Fruit fly (Drosophila melanogaster) whole organism, embryonic: ENCODE data around the gene Lsd-1.

Experiments used
- Aef1 ChIP-seq: fragments of 200-800 bp; sonication (Bioruptor generic); IDR thresholded peaks from 3 replicates; pipeline ENCODE4 v1.3.6; 2022; ENCODE audit warnings: missing biosample characterization, missing genetic modification characterization
- B-H1 ChIP-seq: fragments of 200-800 bp; sonication (Bioruptor generic); IDR thresholded peaks from 3 replicates; pipeline ENCODE4 v1.3.6; 2022; ENCODE audit warnings: missing biosample characterization, missing genetic modification characterization
- BEAF-32 ChIP-seq: fragments of 200-800 bp; sonication (Bioruptor generic); optimal IDR thresholded peaks from 3 replicates; lab custom pipeline; 2017; ENCODE audit warnings: missing biosample characterization, missing genetic modification characterization, mild to moderate bottlenecking, moderate library complexity, missing genetic modification reagents
- CG10274 ChIP-seq: fragments of 200-800 bp; sonication (Bioruptor generic); optimal IDR thresholded peaks from 3 replicates; lab custom pipeline; 2017; ENCODE audit warnings: missing biosample characterization, mild to moderate bottlenecking, missing genetic modification characterization
- CG11093 ChIP-seq: fragments of 200-800 bp; sonication (Bioruptor generic); IDR thresholded peaks from 3 replicates; pipeline ENCODE4 v1.3.6; 2022; ENCODE audit warnings: missing biosample characterization, missing genetic modification characterization
- CG12219 ChIP-seq: fragments of 200-800 bp; sonication (Bioruptor generic); optimal IDR thresholded peaks from 3 replicates; lab custom pipeline; 2018; ENCODE audit warnings: missing biosample characterization, mild to moderate bottlenecking, missing genetic modification characterization
- CG14014 ChIP-seq: fragments of 200-800 bp; sonication (Bioruptor generic); IDR thresholded peaks from 2 replicates; pipeline ENCODE4 v1.3.6; 2022; ENCODE audit warnings: missing biosample characterization, missing genetic modification characterization
- CG14965 ChIP-seq: fragments of 200-800 bp; sonication (Bioruptor generic); optimal IDR thresholded peaks from 2 replicates; lab custom pipeline; 2016; ENCODE audit warnings: missing biosample characterization, missing genetic modification characterization, borderline replicate concordance
- CG15514 ChIP-seq: fragments of 200-800 bp; sonication (Bioruptor generic); optimal IDR thresholded peaks from 3 replicates; lab custom pipeline; 2017; ENCODE audit warnings: missing biosample characterization, missing genetic modification characterization, mild to moderate bottlenecking, moderate library complexity, missing genetic modification reagents
- CG18599 ChIP-seq: fragments of 200-800 bp; sonication (Bioruptor generic); optimal IDR thresholded peaks from 3 replicates; lab custom pipeline; 2017; ENCODE audit warnings: missing biosample characterization, missing genetic modification characterization, mild to moderate bottlenecking, moderate library complexity, missing genetic modification reagents
- CG2875 ChIP-seq: fragments of 200-800 bp; sonication (Bioruptor generic); optimal IDR thresholded peaks from 2 replicates; lab custom pipeline; 2017; ENCODE audit warnings: missing biosample characterization, mild to moderate bottlenecking, missing genetic modification characterization, missing genetic modification reagents
- CG31388 ChIP-seq: fragments of 200-800 bp; sonication (Bioruptor generic); optimal IDR thresholded peaks from 2 replicates; lab custom pipeline; 2016; ENCODE audit warnings: missing biosample characterization, missing genetic modification characterization
- CG33213 ChIP-seq: fragments of 200-800 bp; sonication (Bioruptor generic); optimal IDR thresholded peaks from 3 replicates; lab custom pipeline; 2016; ENCODE audit warnings: missing biosample characterization, missing genetic modification characterization
- CG34224 ChIP-seq: fragments of 200-800 bp; sonication (Bioruptor generic); IDR thresholded peaks from 3 replicates; pipeline ENCODE4 v1.3.6; 2022; ENCODE audit warnings: missing biosample characterization, missing genetic modification characterization; ENCODE audit not compliant: partially characterized antibody
- CG4820 ChIP-seq: fragments of 200-800 bp; sonication (Bioruptor generic); optimal IDR thresholded peaks from 3 replicates; lab custom pipeline; 2016; ENCODE audit warnings: missing biosample characterization, missing genetic modification characterization
- CG4854 ChIP-seq: fragments of 200-800 bp; sonication (Bioruptor generic); optimal IDR thresholded peaks from 2 replicates; lab custom pipeline; 2016; ENCODE audit warnings: missing biosample characterization, missing genetic modification characterization, inconsistent platforms
- CG5953 ChIP-seq: fragments of 200-800 bp; sonication (Bioruptor generic); IDR thresholded peaks from 2 replicates; pipeline ENCODE4 v1.3.6; 2022; ENCODE audit warnings: missing biosample characterization, missing genetic modification characterization
- CG6272 ChIP-seq: fragments of 200-800 bp; sonication (Bioruptor generic); IDR thresholded peaks from 2 replicates; pipeline ENCODE4 v1.3.6; 2022; ENCODE audit warnings: missing biosample characterization, missing genetic modification characterization
- CG6765 ChIP-seq: fragments of 200-800 bp; sonication (Bioruptor generic); optimal IDR thresholded peaks from 3 replicates; lab custom pipeline; 2017; ENCODE audit warnings: missing biosample characterization, mild to moderate bottlenecking, missing genetic modification characterization
- CG6813 ChIP-seq: fragments of 200-800 bp; sonication (Bioruptor generic); optimal IDR thresholded peaks from 2 replicates; lab custom pipeline; 2017; ENCODE audit warnings: missing biosample characterization, missing genetic modification characterization, mild to moderate bottlenecking, moderate library complexity, missing genetic modification reagents
- CG7372 ChIP-seq: fragments of 200-800 bp; sonication (Bioruptor generic); IDR thresholded peaks from 2 replicates; pipeline ENCODE4 v1.3.6; 2022; ENCODE audit warnings: missing biosample characterization, missing genetic modification characterization
- CG7963 ChIP-seq: fragments of 200-800 bp; sonication (Bioruptor generic); IDR thresholded peaks from 3 replicates; pipeline ENCODE4 v1.3.6; 2022; ENCODE audit warnings: missing biosample characterization, missing genetic modification characterization; ENCODE audit not compliant: partially characterized antibody
- CG8290 ChIP-seq, 3 experiments: fragments of 200-800 bp; sonication (Bioruptor generic); optimal IDR thresholded peaks; 2 replicates each; lab custom pipeline; 2016 to 2019; ENCODE audit warnings: missing biosample characterization in 3 of 3, missing genetic modification characterization in 3 of 3, mild to moderate bottlenecking in 2 of 3, moderate library complexity in 1 of 3
- CG8359 ChIP-seq: fragments of 200-800 bp; sonication (Bioruptor generic); optimal IDR thresholded peaks from 2 replicates; lab custom pipeline; 2017; ENCODE audit warnings: missing biosample characterization, mild to moderate bottlenecking, missing genetic modification characterization, borderline replicate concordance
- Dp ChIP-seq: fragments of 200-800 bp; sonication (Bioruptor generic); optimal IDR thresholded peaks from 2 replicates; lab custom pipeline; 2018; ENCODE audit warnings: missing biosample characterization, mild to moderate bottlenecking, missing genetic modification characterization, moderate library complexity
- Fer1 ChIP-seq: fragments of 200-800 bp; sonication (Bioruptor generic); optimal IDR thresholded peaks from 2 replicates; lab custom pipeline; 2017; ENCODE audit warnings: missing biosample characterization, mild to moderate bottlenecking, missing genetic modification characterization
- MESR4 ChIP-seq: fragments of 200-800 bp; sonication (Bioruptor generic); optimal IDR thresholded peaks from 2 replicates; lab custom pipeline; 2018; ENCODE audit warnings: missing biosample characterization, mild to moderate bottlenecking, missing genetic modification characterization, moderate library complexity
- Max ChIP-seq: fragments of 200-800 bp; sonication (Bioruptor generic); optimal IDR thresholded peaks from 2 replicates; lab custom pipeline; 2016; ENCODE audit warnings: missing biosample characterization, mild to moderate bottlenecking, missing genetic modification characterization
- Meics ChIP-seq: fragments of 200-800 bp; sonication (Bioruptor generic); optimal IDR thresholded peaks from 2 replicates; lab custom pipeline; 2017; ENCODE audit warnings: missing biosample characterization, mild to moderate bottlenecking, missing genetic modification characterization
- NC2α ChIP-seq: fragments of 200-800 bp; sonication (Bioruptor generic); optimal IDR thresholded peaks from 2 replicates; lab custom pipeline; 2016; ENCODE audit warnings: missing biosample characterization, missing genetic modification characterization
- Oaz ChIP-seq: fragments of 200-800 bp; sonication (Bioruptor generic); IDR thresholded peaks from 2 replicates; pipeline ENCODE4 v1.3.6; 2022; ENCODE audit warnings: missing biosample characterization, missing genetic modification characterization
- Poxn ChIP-seq: fragments of 200-800 bp; sonication (Bioruptor generic); IDR thresholded peaks from 2 replicates; pipeline ENCODE4 v1.3.6; 2022; ENCODE audit warnings: missing biosample characterization, missing genetic modification characterization
- Ravus ChIP-seq: fragments of 200-800 bp; sonication (Bioruptor generic); IDR thresholded peaks from 2 replicates; pipeline ENCODE4 v1.3.6; 2022; ENCODE audit warnings: missing biosample characterization, missing genetic modification characterization
- Sry-β ChIP-seq: fragments of 200-800 bp; sonication (Bioruptor generic); optimal IDR thresholded peaks from 2 replicates; lab custom pipeline; 2018; ENCODE audit warnings: missing biosample characterization, mild to moderate bottlenecking, missing genetic modification characterization, moderate library complexity
- crol ChIP-seq: fragments of 200-800 bp; sonication (Bioruptor generic); IDR thresholded peaks from 2 replicates; pipeline ENCODE4 v1.3.6; 2022; ENCODE audit warnings: missing biosample characterization, missing genetic modification characterization
- da ChIP-seq: fragments of 200-800 bp; sonication (Bioruptor generic); optimal IDR thresholded peaks from 2 replicates; lab custom pipeline; 2016; ENCODE audit warnings: missing biosample characterization, missing genetic modification characterization
- fd96Cb ChIP-seq: fragments of 200-800 bp; sonication (Bioruptor generic); optimal IDR thresholded peaks from 2 replicates; lab custom pipeline; 2018; ENCODE audit warnings: missing biosample characterization, mild to moderate bottlenecking, missing genetic modification characterization, moderate library complexity
- gro ChIP-seq: fragments of 200-800 bp; sonication (Bioruptor generic); optimal IDR thresholded peaks from 2 replicates; lab custom pipeline; 2016; ENCODE audit warnings: missing biosample characterization, missing genetic modification characterization
- hkb ChIP-seq, 2 experiments: fragments of 200-800 bp in 1 of 2; fragments of >200 bp in 1 of 2; sonication (Bioruptor generic) in 1 of 2; IDR thresholded peaks in 1 of 2; optimal IDR thresholded peaks in 1 of 2; 2 replicates each; pipeline versions ENCODE4 v1.3.6 to Lab custom; 2017 to 2022; ENCODE audit warnings: missing biosample characterization in 1 of 2, missing genetic modification characterization in 1 of 2
- jigr1 ChIP-seq: fragments of 200-800 bp; sonication (Bioruptor generic); IDR thresholded peaks from 3 replicates; pipeline ENCODE4 v1.3.6; 2022; ENCODE audit warnings: missing biosample characterization, missing genetic modification characterization
- kay ChIP-seq: fragments of 200-800 bp; sonication (Bioruptor generic); optimal IDR thresholded peaks from 2 replicates; lab custom pipeline; 2016; ENCODE audit warnings: missing biosample characterization, missing genetic modification characterization
- luna ChIP-seq: fragments of 200-800 bp; sonication (Bioruptor generic); optimal IDR thresholded peaks from 2 replicates; lab custom pipeline; 2016; ENCODE audit warnings: missing biosample characterization, missing genetic modification characterization
- nau ChIP-seq: fragments of 200-800 bp; sonication (Bioruptor generic); optimal IDR thresholded peaks from 3 replicates; lab custom pipeline; 2017; ENCODE audit warnings: missing biosample characterization, mild to moderate bottlenecking, missing genetic modification characterization, missing genetic modification reagents
- psq ChIP-seq: fragments of 200-800 bp; sonication (Bioruptor generic); optimal IDR thresholded peaks from 2 replicates; lab custom pipeline; 2017; ENCODE audit warnings: missing biosample characterization, missing genetic modification characterization
- sc ChIP-seq, 3 experiments: fragments of >200 bp in 2 of 3; fragments of 200-800 bp in 1 of 3; sonication (Bioruptor generic) in 1 of 3; optimal IDR thresholded peaks; 2 replicates in 2 of 3; 3 replicates in 1 of 3; lab custom pipeline; 2017; ENCODE audit warnings: mild to moderate bottlenecking in 1 of 3, missing biosample characterization in 1 of 3, missing genetic modification characterization in 1 of 3, missing genetic modification reagents in 1 of 3
- shn ChIP-seq: fragments of 200-800 bp; sonication (Bioruptor generic); optimal IDR thresholded peaks from 3 replicates; lab custom pipeline; 2016; ENCODE audit warnings: missing biosample characterization, missing genetic modification characterization
- so ChIP-seq: fragments of 200-800 bp; sonication (Bioruptor generic); IDR thresholded peaks from 3 replicates; pipeline ENCODE4 v1.3.6; 2022; ENCODE audit warnings: missing biosample characterization, missing genetic modification characterization
- sr ChIP-seq: fragments of 200-800 bp; sonication (Bioruptor generic); IDR thresholded peaks from 3 replicates; pipeline ENCODE4 v1.3.6; 2022; ENCODE audit warnings: missing biosample characterization, missing genetic modification characterization

Lsd-1 gene

dm6 chr3R:23781466-23781935, 17.8 kb downstream of the Lsd-1 start, which contains the start of the genes Nup98-96 and mbc (continued):
- TF ChIP-seq psq (GFP tag; lab: Kevin White, UChicago), result peak; percentile 50
- TF ChIP-seq CG7372 (GFP tag; lab: Robert Waterston, UW), result peak; percentile 82
- peak; percentile 39 for TF ChIP-seq MESR4 (GFP tag; lab: Kevin White, UChicago)
- peak; percentile 59 for TF ChIP-seq Fer1 (GFP tag; lab: Kevin White, UChicago)
- peak; percentile 77 for TF ChIP-seq da (GFP tag; lab: Kevin White, UChicago)
- TF ChIP-seq B-H1 (GFP tag; lab: Robert Waterston, UW), result peak; percentile 63
- TF ChIP-seq CG15514 (GFP tag; lab: Kevin White, UChicago), result peak; percentile 84
- TF ChIP-seq so, result no peak
- peak; percentile 2 for TF ChIP-seq CG10274 (GFP tag; lab: Kevin White, UChicago)
- TF ChIP-seq gro, result peak; percentile 81
- TF ChIP-seq jigr1 (GFP tag; lab: Robert Waterston, UW), result peak; percentile 62; the same call in 1 of the 3 replicates
- TF ChIP-seq luna (GFP tag; lab: Kevin White, UChicago), result peak; percentile 83
- peak; percentile 88 for TF ChIP-seq Max (GFP tag; lab: Kevin White, UChicago)
- peak; percentile 90 for TF ChIP-seq Aef1 (GFP tag; lab: Robert Waterston, UW)
- peak; percentile 4 for TF ChIP-seq CG8359 (GFP tag; lab: Kevin White, UChicago)
- TF ChIP-seq crol (GFP tag; lab: Robert Waterston, UW), result no peak
- TF ChIP-seq nau (GFP tag; lab: Kevin White, UChicago), result no peak
- peak; percentile 99 for TF ChIP-seq hkb (optimal IDR thresholded peaks at IDR 0.05; lab: Kevin White, UChicago)
- TF ChIP-seq hkb (GFP tag; IDR thresholded peaks at IDR 0.05; lab: Robert Waterston, UW), result peak; percentile 61; the same call in 1 of the 2 replicates
- peak; percentile 83 for TF ChIP-seq NC2α (GFP tag; lab: Kevin White, UChicago)
- peak; percentile 67; the same call in 1 of the 2 replicates for TF ChIP-seq Oaz (GFP tag; lab: Robert Waterston, UW)
- TF ChIP-seq CG34224, result no peak
- peak; percentile 89 for TF ChIP-seq CG6272 (GFP tag; lab: Robert Waterston, UW)
- TF ChIP-seq CG7963 (GFP tag; lab: Robert Waterston, UW), result no peak
- TF ChIP-seq CG14965 (GFP tag; lab: Kevin White, UChicago), result peak; percentile 47
- TF ChIP-seq CG5953 (GFP tag; lab: Robert Waterston, UW), result no peak; the same call in none of the 2 replicates
- TF ChIP-seq shn (GFP tag; lab: Kevin White, UChicago), result peak; percentile 94
- TF ChIP-seq CG11093 (GFP tag; lab: Robert Waterston, UW), result peak; percentile 63; the same call in 1 of the 3 replicates
- peak; percentile 82 for TF ChIP-seq CG18599 (GFP tag; lab: Kevin White, UChicago)
- peak; percentile 82 for TF ChIP-seq CG31388 (GFP tag; lab: Kevin White, UChicago)
- peak; percentile 61 for TF ChIP-seq CG6765 (GFP tag; lab: Kevin White, UChicago)
- no peak for TF ChIP-seq sr (GFP tag; lab: Robert Waterston, UW)
- TF ChIP-seq CG2875 (GFP tag; lab: Kevin White, UChicago), result peak; percentile 38
- peak; percentile 20; the same call in 1 of the 2 replicates for TF ChIP-seq Ravus (GFP tag; lab: Robert Waterston, UW)
- TF ChIP-seq CG8290 (GFP tag; optimal IDR thresholded peaks at IDR 0.05; lab: Kevin White, UChicago), result peak; percentile 90
- peak; percentile 71 to 73 for TF ChIP-seq CG8290 (tag; optimal IDR thresholded peaks at IDR 0.05; lab: Kevin White, UChicago)
- TF ChIP-seq kay (GFP tag; lab: Kevin White, UChicago), result peak; percentile 71
- TF ChIP-seq fd96Cb (tag; lab: Kevin White, UChicago), result peak; percentile 78
- TF ChIP-seq CG4820 (GFP tag; lab: Kevin White, UChicago), result peak; percentile 88
- peak; percentile 44; the same call in 1 of the 2 replicates for TF ChIP-seq Poxn (GFP tag; lab: Robert Waterston, UW)
- TF ChIP-seq Sry-β (GFP tag; lab: Kevin White, UChicago), result peak; percentile 60
- peak; percentile 91 for TF ChIP-seq CG33213 (GFP tag; lab: Kevin White, UChicago)
- peak; percentile 86 for TF ChIP-seq CG14014
- peak; percentile 79 for TF ChIP-seq Meics
- TF ChIP-seq CG12219 (GFP tag; lab: Kevin White, UChicago), result peak; percentile 68
- TF ChIP-seq Dp, result peak; percentile 49
- TF ChIP-seq sc (optimal IDR thresholded peaks at IDR 0.05; lab: Kevin White, UChicago), result no peak
- TF ChIP-seq sc (GFP tag; optimal IDR thresholded peaks at IDR 0.05; lab: Kevin White, UChicago), result peak; percentile 63
- peak; percentile 78 for TF ChIP-seq CG4854 (GFP tag; lab: Kevin White, UChicago)
- peak; percentile 60 for TF ChIP-seq CG6813 (GFP tag; lab: Kevin White, UChicago)
- peak; percentile 80 for TF ChIP-seq BEAF-32
